Fruit fly (Drosophila melanogaster): Measurements from ENCODE around the gene CG42747.

dm6 chr3L:6352232-6352631, 48.2 kb upstream of the CG42747 start, which contains the start of gene CG13300:
- no peak for TF ChIP-seq psq (optimal IDR thresholded peaks at IDR 0.05)
- TF ChIP-seq Sin3A (optimal IDR thresholded peaks at IDR 0.05), result no peak
- no peak for TF ChIP-seq ttk (optimal IDR thresholded peaks at IDR 0.05)
- TF ChIP-seq h (optimal IDR thresholded peaks at IDR 0.05), result no peak
